Worm (Caenorhabditis elegans): Measurements from ENCODE around the gene fmo-1.
"Not testable (repeated sequence)": the region's sequence is repeated elsewhere in the genome, so short reads cannot be mapped to it uniquely, and the experiment has no call there.

The fmo-1 gene

DNA sequence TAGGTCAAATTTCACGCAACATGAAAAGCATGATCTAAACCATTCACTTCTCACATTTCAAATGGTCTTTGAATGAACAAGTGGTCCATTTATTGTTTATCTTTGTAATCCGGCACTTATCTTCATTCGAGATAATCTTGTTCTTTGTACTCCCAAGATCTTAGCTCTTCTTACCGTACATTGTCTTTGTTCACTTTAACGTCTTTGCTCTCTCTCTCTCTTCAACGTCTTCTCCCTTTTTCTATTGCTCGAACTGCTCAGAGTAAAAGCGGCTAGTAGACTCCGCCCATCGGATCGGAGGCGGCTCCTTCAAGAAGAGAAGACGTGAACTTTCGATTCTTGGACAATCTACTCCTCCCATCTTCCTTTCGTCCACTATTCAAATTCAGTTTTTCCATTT, 25.0 kb upstream of the fmo-1 start, which contains the start of gene F56C4.1:
F56C4.1 (plus strand) TSS at position 301 of the 400 bp plus-strand sequence.
- no peak for TF ChIP-seq nfya-2 (GFP tag; IDR thresholded peaks at IDR 0.05)
- TF ChIP-seq ama-1 (optimal IDR thresholded peaks at IDR 0.05) = no peak
- TF ChIP-seq ama-1 (GFP tag; optimal IDR thresholded peaks at IDR 0.05) = no peak
- no peak for TF ChIP-seq snpc-1.3 (tag; optimal IDR thresholded peaks at IDR 0.05; ENCODE audit: insufficient read depth)

ce11 chrIV:10638977-10639376, 22.7 kb upstream of the fmo-1 start, which contains the start of gene F56C4.2:
Gene F56C4.2 (plus strand): TSS chrIV:10639277.
- TF ChIP-seq Y79H2A.3 (GFP tag; conservative IDR thresholded peaks at IDR 0.05) (no peak), attf-6 (GFP tag; IDR thresholded peaks at IDR 0.05) (no peak), pbrm-1 (GFP tag; IDR thresholded peaks at IDR 0.05) (no peak), egl-44 (GFP tag; IDR thresholded peaks at IDR 0.05) (no peak), hlh-26 (GFP tag; conservative IDR thresholded peaks at IDR 0.05) (no peak), ceh-91 (GFP tag; IDR thresholded peaks at IDR 0.05) (no peak), egl-18 (GFP tag; IDR thresholded peaks at IDR 0.05) (no peak), tbx-9 (tag; optimal IDR thresholded peaks at IDR 0.05; ENCODE audit: borderline replicate concordance) (no peak), fkh-3 (tag; optimal IDR thresholded peaks at IDR 0.05) (no peak), zim-3 (tag; optimal IDR thresholded peaks at IDR 0.05) (no peak), die-1 (tag; optimal IDR thresholded peaks at IDR 0.05) (no peak), snpc-1.1 (tag; optimal IDR thresholded peaks at IDR 0.05; ENCODE audit: insufficient read depth) (no peak), tbp1 (GFP tag; optimal IDR thresholded peaks at IDR 0.05) (no peak), mxl-1 (tag; optimal IDR thresholded peaks at IDR 0.05) (no peak), D2030.7 (GFP tag; IDR thresholded peaks at IDR 0.05) (no peak), ceh-58 (GFP tag; IDR thresholded peaks at IDR 0.05) (no peak), F33H1.4 (GFP tag; IDR thresholded peaks at IDR 0.05) (no peak)

ce11 chrIV:10654047-10654446, 7.6 kb upstream of the fmo-1 start, which contains the start of gene glb-19:
Gene glb-19 (minus strand): TSS chrIV:10654147.
- not testable (repeated sequence) for TF ChIP-seq ama-1 (optimal IDR thresholded peaks at IDR 0.05); ama-1 (GFP tag; optimal IDR thresholded peaks at IDR 0.05); ztf-6 (GFP tag; IDR thresholded peaks at IDR 0.05); cebp-1 (GFP tag; IDR thresholded peaks at IDR 0.05); cebp-1 (tag; optimal IDR thresholded peaks at IDR 0.05)

ce11 chrIV:10656770-10657323, 4.8 kb upstream of the fmo-1 start, which contains the start of gene K08C7.1:
Gene K08C7.1 (plus strand): TSS chrIV:10656812.
- TF ChIP-seq ekl-4 (GFP tag; IDR thresholded peaks at IDR 0.05) (no peak), aptf-2 (GFP tag; conservative IDR thresholded peaks at IDR 0.05) (no peak), atf-7 (tag; optimal IDR thresholded peaks at IDR 0.05) (peak; percentile 25), nhr-80 (tag; optimal IDR thresholded peaks at IDR 0.05) (peak; percentile 78)

- TF ChIP-seq ekl-4 (GFP tag; IDR thresholded peaks at IDR 0.05) (peak; percentile 70), nhr-120 (GFP tag; IDR thresholded peaks at IDR 0.05) (peak; percentile 85; the same call in 1 of the 2 replicates), rpc-1 (tag; optimal IDR thresholded peaks at IDR 0.05) (peak; percentile 36), D2030.7 (GFP tag; IDR thresholded peaks at IDR 0.05) (peak; percentile 82), Y53G8AR.9 (GFP tag; conservative IDR thresholded peaks at IDR 0.05) (peak; percentile 63), sea-2 (GFP tag; IDR thresholded peaks at IDR 0.05) (peak; percentile 83; the same call in 1 of the 2 replicates), dox-1 (GFP tag; IDR thresholded peaks at IDR 0.05) (peak; percentile 82), rcor-1 (GFP tag; IDR thresholded peaks at IDR 0.05) (peak; percentile 77), pbrm-1 (GFP tag; IDR thresholded peaks at IDR 0.05) (peak; percentile 60; the same call in 1 of the 2 replicates), F39B2.1 (GFP tag; IDR thresholded peaks at IDR 0.05) (peak; percentile 82), B0019.2 (GFP tag; conservative IDR thresholded peaks at IDR 0.05) (0 out of 2 replicates have a peak, but pooled peaks have one; percentile 30), ceh-100 (GFP tag; IDR thresholded peaks at IDR 0.05) (peak; percentile 41; the same call in 1 of the 2 replicates), attf-3 (GFP tag; conservative IDR thresholded peaks at IDR 0.05) (peak; percentile 37; the same call in 1 of the 2 replicates), B0261.1 (tag; optimal IDR thresholded peaks at IDR 0.05) (peak; percentile 17), egl-44 (GFP tag; IDR thresholded peaks at IDR 0.05) (peak; percentile 86), ztf-25 (GFP tag; IDR thresholded peaks at IDR 0.05) (peak; percentile 78; the same call in 1 of the 2 replicates), madf-3 (GFP tag; IDR thresholded peaks at IDR 0.05) (peak; percentile 86)
- not testable (repeated sequence) for TF ChIP-seq rpc-1 (optimal IDR thresholded peaks at IDR 0.05)
Measured at ce11 chrIV:10658366-10658765, 3.3 kb upstream of the fmo-1 start.
